Worm (Caenorhabditis elegans): ENCODE data around the gene F35A5.5.

Gene F35A5.5

ce11 chrX:3787431-3788076, 8.0 kb downstream of the F35A5.5 start, which contains the start of gene pmpl-1:
TSS of gene pmpl-1 (plus strand) at chrX:3788026.
- no peak for TF ChIP-seq unc-62 (GFP tag; optimal IDR thresholded peaks at IDR 0.05)

ce11 chrX:3785111-3785808, 10.3 kb downstream of the F35A5.5 start:
- no peak for TF ChIP-seq unc-62 (GFP tag; optimal IDR thresholded peaks at IDR 0.05)

DNA sequence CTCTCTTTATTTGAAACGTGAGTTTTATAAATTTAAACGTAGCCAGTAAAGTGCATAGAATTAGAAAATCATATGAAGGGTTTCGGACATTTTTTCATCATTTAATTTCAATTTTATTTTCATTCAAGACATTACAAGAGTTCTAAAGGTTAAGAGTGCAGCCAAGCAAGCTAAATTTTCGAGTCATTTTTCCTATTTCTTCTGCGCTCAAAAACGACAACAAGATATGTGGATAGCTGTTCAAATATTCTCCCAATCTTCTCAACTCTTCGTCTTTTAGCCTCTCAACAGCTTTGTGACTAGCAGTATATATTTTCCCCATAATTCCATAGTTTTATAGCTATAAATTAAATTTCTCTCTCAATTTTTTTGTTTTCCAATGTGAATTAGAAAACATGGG, 11.9 kb downstream of the F35A5.5 start:
- TF ChIP-seq unc-62 (GFP tag; optimal IDR thresholded peaks at IDR 0.05): no peak

- no peak for TF ChIP-seq unc-62 (GFP tag; optimal IDR thresholded peaks at IDR 0.05)
Measured at ce11 chrX:3781040-3781439, 14.5 kb downstream of the F35A5.5 start, which contains the start of gene marg-1. TSS of gene marg-1 (minus strand) at chrX:3781140.

DNA sequence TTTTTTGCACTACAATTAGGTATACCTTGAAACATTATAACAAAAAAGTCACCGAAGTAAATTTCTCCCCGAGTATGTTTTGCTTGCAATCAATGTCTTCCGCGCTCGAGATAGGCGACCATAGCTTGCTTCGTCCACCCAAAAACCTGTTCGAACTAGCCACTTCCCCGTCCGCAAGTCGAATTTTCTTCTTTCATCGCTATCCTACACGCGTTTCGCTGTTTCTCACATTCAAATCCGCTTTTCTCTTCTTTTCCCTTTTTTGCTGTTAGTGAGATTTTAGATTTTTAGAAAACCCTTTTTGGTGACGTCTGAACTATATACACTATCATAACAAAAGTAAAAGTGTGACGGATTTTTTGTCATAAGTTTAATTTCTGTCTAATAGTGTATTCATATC, 22.3 kb downstream of the F35A5.5 start:
- no peak for TF ChIP-seq unc-62 (GFP tag; optimal IDR thresholded peaks at IDR 0.05)

- TF ChIP-seq unc-62 (GFP tag; optimal IDR thresholded peaks at IDR 0.05): no peak
Measured at ce11 chrX:3772405-3772804, 23.1 kb downstream of the F35A5.5 start, which contains the start of gene F47B7.2. TSS of gene F47B7.2 (plus strand) at chrX:3772762.

DNA sequence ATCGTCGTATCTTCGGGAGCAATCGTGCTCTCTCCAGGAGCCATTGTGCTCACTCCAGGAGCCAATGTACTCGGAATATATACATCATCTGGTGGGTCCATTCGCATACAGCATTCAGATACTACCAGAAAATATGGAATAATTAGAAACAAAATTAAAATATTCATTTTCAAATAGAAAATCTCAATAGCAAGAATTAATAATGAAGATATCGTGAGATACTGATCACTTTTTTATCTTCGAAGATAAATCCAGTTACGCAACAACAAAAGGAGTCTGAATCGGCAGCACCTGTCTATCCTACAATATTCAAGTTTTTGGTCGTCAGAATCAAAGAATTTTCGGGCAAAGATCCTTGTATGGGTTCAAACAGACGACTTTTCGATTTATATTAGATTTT, 26.8 kb downstream of the F35A5.5 start, which contains the start of gene F47B7.5:
Gene F47B7.5 (minus strand): TSS at position 101 of the 400 bp plus-strand sequence.
- no peak for TF ChIP-seq unc-62 (GFP tag; optimal IDR thresholded peaks at IDR 0.05)

DNA sequence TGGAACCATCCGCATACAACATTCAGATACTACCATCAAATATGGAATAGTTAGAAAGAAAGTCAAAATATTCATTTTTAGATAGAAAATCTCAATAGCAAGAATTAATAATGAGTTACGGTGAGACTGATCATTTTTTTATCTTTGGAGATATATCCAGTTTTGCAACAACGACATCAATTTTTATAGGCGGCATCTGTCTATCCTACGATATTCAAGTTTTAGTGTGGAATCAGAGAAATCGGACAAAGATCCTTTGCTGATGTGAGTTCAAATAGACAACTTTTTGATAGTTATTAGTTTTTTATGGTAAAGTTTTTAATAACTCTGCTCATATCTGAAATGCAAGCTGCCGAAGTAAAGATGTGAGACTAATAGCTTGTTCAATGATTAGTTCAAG, 29.0 kb downstream of the F35A5.5 start, which contains the start of gene F47B7.4:
Gene F47B7.4 (minus strand): TSS at position 101 of the 400 bp plus-strand sequence.
- no peak for TF ChIP-seq unc-62 (GFP tag; optimal IDR thresholded peaks at IDR 0.05)

DNA sequence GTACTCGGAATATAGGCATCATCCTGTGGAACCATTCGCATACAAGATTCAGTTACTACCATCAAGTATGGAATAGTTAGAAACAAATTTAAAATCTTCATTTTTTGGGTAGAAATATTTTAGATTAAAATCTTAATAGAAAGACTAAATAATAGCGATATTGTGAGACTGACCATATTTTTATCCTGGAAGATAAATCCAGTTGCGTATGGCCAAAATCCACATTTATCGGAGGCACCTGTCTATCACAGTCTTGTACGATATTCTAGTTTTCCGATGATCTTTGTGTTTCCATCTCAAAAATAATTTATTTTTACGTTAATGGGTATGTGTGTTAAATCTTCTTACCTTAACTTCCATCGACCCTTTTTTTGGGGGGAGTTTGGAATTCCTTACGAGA, 31.2 kb downstream of the F35A5.5 start, which contains the start of gene F47B7.3:
Gene F47B7.3 (minus strand): TSS at position 101 of the 400 bp plus-strand sequence.
- no peak for TF ChIP-seq unc-62 (GFP tag; optimal IDR thresholded peaks at IDR 0.05)

DNA sequence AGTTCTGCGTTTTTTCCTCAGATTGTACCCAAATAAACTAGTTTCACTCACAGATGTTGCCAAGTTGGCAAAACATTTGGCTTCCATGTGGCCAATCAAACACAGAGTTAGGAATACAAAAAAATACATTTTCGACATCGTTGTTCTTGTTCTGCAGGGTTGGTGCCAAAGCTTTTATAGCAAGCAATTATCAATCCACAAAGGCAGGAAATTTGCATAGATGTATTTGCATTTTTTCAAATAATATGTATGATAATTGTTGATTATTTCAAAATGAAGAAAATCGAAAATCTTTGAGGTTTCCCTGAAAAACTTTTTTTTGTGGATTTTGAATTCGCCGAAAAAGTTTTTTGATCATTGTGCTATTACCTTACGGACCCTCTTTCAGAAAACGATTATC, 33.1 kb downstream of the F35A5.5 start, which contains the start of gene T14G12.11:
Gene T14G12.11 (minus strand): TSS at position 138 of the 400 bp plus-strand sequence.
- TF ChIP-seq unc-62 (GFP tag; optimal IDR thresholded peaks at IDR 0.05): no peak

DNA sequence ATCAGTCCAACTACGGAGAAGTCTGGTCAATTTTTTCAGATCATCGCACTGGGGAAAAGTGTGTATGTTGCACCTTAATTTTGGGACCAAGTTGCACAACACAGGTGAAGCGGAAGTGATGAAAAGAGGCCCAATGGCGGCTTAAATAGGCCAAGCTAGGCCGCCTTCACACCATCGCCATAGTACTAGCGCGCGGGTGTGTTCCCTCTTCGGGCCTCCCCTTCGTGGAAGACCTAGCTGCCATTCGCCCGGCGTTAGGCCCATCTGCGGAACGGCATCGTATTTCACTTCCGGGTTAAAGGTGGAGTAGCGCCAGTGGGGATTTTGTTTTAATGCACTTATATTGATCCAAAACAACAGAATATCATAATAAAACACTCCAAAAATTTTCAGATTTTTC, 35.7 kb downstream of the F35A5.5 start:
- TF ChIP-seq unc-62 (GFP tag; optimal IDR thresholded peaks at IDR 0.05): no peak

DNA sequence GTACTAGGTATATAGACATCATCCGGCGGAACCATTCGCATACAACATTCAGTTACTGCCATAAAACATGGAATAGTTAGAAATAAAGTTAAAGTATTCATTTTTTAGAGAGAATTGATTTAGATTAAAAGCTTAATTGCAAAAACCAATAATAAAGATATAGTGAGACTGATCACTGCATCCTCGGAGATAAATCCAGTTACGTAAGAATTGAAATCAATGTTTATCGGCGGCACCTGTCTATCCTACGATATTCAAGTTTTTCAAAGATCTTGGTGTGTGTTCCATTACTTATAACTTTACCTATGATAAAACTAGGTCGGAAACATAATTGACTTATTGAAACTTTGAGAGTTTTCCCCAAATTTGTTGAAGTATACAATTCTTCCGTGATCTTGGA, 36.2 kb downstream of the F35A5.5 start, which contains the start of gene T14G12.6:
Gene T14G12.6 (minus strand): TSS at position 101 of the 400 bp plus-strand sequence.
- TF ChIP-seq unc-62 (GFP tag; optimal IDR thresholded peaks at IDR 0.05): no peak

DNA sequence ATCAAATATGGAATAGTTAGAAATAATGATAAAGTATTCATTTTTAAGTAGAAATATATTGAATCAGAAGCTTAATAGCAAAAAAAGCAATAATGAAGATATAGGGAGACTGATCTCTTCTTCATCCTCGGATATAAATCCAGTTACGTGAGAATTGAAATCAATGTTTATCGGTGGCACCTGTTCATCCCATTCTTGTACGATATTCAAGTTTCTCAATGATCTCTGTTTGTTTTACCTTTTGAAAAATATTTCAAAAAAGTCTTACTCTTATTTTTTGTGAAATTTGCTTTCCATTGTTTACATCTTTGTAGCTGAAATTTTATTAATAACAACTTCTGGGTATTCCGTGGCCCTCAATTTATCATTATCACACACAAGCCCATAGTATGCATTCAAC, 37.1 kb downstream of the F35A5.5 start, which contains the start of gene T14G12.12:
Gene T14G12.12 (minus strand): TSS at position 101 of the 400 bp plus-strand sequence.
- TF ChIP-seq unc-62 (GFP tag; optimal IDR thresholded peaks at IDR 0.05): no peak

- TF ChIP-seq unc-62 (GFP tag; optimal IDR thresholded peaks at IDR 0.05): no peak
Measured at ce11 chrX:3756238-3756637, 39.3 kb downstream of the F35A5.5 start.

DNA sequence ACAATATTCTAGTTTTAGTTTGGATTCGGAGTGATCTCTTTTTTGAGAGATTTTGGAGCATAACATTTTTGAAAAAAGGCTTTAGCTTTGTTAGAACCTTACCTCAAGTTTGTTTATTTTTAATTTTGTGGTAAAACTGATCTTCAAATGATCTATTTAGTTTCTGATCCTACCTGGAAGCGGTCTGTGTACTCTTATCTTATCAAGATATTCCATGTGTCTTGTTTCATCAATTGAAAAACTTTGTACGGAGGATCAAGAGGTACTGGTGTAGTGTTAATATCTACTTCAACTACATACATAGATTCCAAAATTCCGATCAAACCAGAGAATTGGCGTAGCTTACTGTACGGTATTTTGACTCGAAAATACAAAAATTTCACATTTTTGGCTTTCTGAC, 39.8 kb downstream of the F35A5.5 start:
- TF ChIP-seq unc-62 (GFP tag; optimal IDR thresholded peaks at IDR 0.05): no peak

- no peak for TF ChIP-seq unc-62 (GFP tag; optimal IDR thresholded peaks at IDR 0.05)
Measured at ce11 chrX:3752443-3752842, 43.1 kb downstream of the F35A5.5 start.

DNA sequence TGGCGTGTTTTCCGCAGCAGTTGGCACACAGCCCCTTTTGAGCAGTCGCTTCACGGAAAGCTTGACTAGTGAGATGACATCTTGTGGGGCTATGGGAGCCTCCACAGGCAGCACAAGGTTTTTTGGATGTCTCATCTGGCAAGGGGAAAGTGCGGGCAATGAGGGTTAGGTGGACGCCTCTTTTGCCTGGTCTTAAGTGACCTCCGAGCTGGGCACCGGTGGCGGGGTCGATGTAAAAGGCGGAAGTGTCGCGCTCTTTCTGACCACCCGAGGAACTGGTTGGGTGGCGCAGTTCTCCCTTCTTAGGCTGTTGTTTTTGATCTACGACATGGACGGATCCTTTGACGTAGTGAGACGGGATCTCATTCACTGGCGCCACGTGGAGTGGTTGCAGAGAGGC, 44.2 kb downstream of the F35A5.5 start:
- TF ChIP-seq unc-62 (GFP tag; optimal IDR thresholded peaks at IDR 0.05): no peak
